Worm (Caenorhabditis elegans) whole organism, L3 larva: ENCODE results near the gene ril-1.

ENCODE experiments used
- R02D3.7 ChIP-seq: fragments of 150-350 bp; optimal IDR thresholded peaks from 2 replicates; lab custom pipeline; 2014; ENCODE audit warnings: missing biosample characterization, missing genetic modification characterization
- ZK546.5 ChIP-seq: sonication (generic microtip); optimal IDR thresholded peaks from 2 replicates; lab custom pipeline; 2017; ENCODE audit warnings: missing biosample characterization, missing genetic modification characterization
- aly-2 ChIP-seq: fragments of 150-350 bp; optimal IDR thresholded peaks from 2 replicates; lab custom pipeline; 2014; ENCODE audit warnings: missing biosample characterization, missing genetic modification characterization
- ama-1 ChIP-seq: fragments of 150-350 bp; optimal IDR thresholded peaks from 2 replicates; lab custom pipeline; 2018
- ceh-16 ChIP-seq: sonication (generic microtip); optimal IDR thresholded peaks from 2 replicates; lab custom pipeline; 2017; ENCODE audit warnings: missing biosample characterization, missing genetic modification characterization
- ceh-28 ChIP-seq: fragments of 150-350 bp; optimal IDR thresholded peaks from 2 replicates; lab custom pipeline; 2014; ENCODE audit warnings: missing biosample characterization, missing genetic modification reagents, missing genetic modification characterization
- egl-5 ChIP-seq: fragments of 150-350 bp; optimal IDR thresholded peaks from 2 replicates; lab custom pipeline; 2017; ENCODE audit warnings: missing biosample characterization, missing genetic modification reagents, missing genetic modification characterization, inconsistent platforms
- elt-1 ChIP-seq: fragments of 150-350 bp; optimal IDR thresholded peaks from 2 replicates; lab custom pipeline; 2014; ENCODE audit warnings: missing biosample characterization, missing genetic modification characterization
- elt-2 ChIP-seq: sonication (generic microtip); optimal IDR thresholded peaks from 2 replicates; lab custom pipeline; 2016; ENCODE audit warnings: missing genetic modification reagents, mild to moderate bottlenecking, missing genetic modification characterization, missing compliant biosample characterization
- elt-3 ChIP-seq, 3 experiments: fragments of 150-350 bp in 1 of 3; sonication (generic microtip) in 2 of 3; optimal IDR thresholded peaks; 2 replicates in 2 of 3; 4 replicates in 1 of 3; lab custom pipeline; 2014 to 2017; ENCODE audit warnings: missing biosample characterization in 3 of 3, missing genetic modification characterization in 3 of 3
- fkh-10 ChIP-seq: sonication (generic microtip); optimal IDR thresholded peaks from 2 replicates; lab custom pipeline; 2017; ENCODE audit warnings: missing biosample characterization, missing genetic modification reagents, missing genetic modification characterization
- fkh-2 ChIP-seq: fragments of 150-350 bp; optimal IDR thresholded peaks from 2 replicates; lab custom pipeline; 2014; ENCODE audit warnings: missing biosample characterization, missing genetic modification reagents, missing genetic modification characterization
- fos-1 ChIP-seq: fragments of 150-350 bp; optimal IDR thresholded peaks from 2 replicates; lab custom pipeline; 2014; ENCODE audit warnings: missing biosample characterization, missing genetic modification characterization
- jun-1 ChIP-seq: fragments of 150-350 bp; optimal IDR thresholded peaks from 2 replicates; lab custom pipeline; 2014; ENCODE audit warnings: missing biosample characterization, missing genetic modification reagents, missing genetic modification characterization
- lin-39 ChIP-seq: fragments of 150-350 bp; optimal IDR thresholded peaks from 2 replicates; lab custom pipeline; 2018; ENCODE audit warnings: missing biosample characterization, missing genetic modification reagents, missing genetic modification characterization
- lsy-12 ChIP-seq: sonication (generic microtip); optimal IDR thresholded peaks from 2 replicates; lab custom pipeline; 2016; ENCODE audit warnings: mild to moderate bottlenecking, missing genetic modification characterization, missing compliant biosample characterization
- mdl-1 ChIP-seq: fragments of 150-350 bp; optimal IDR thresholded peaks from 2 replicates; lab custom pipeline; 2014; ENCODE audit warnings: missing biosample characterization, missing genetic modification characterization
- mml-1 ChIP-seq: fragments of 150-350 bp; sonication (generic microtip); optimal IDR thresholded peaks from 3 replicates; lab custom pipeline; 2014; ENCODE audit warnings: missing biosample characterization, missing genetic modification characterization
- nfya-1 ChIP-seq: sonication (generic microtip); optimal IDR thresholded peaks from 2 replicates; lab custom pipeline; 2017; ENCODE audit warnings: missing genetic modification characterization, mild to moderate bottlenecking, missing compliant biosample characterization, antibody characterized with exemption, moderate library complexity; ENCODE audit not compliant: insufficient read depth
- nhr-11 ChIP-seq: fragments of 150-350 bp; optimal IDR thresholded peaks from 2 replicates; lab custom pipeline; 2014; ENCODE audit warnings: missing biosample characterization, missing genetic modification characterization
- nhr-237 ChIP-seq: fragments of 150-350 bp; optimal IDR thresholded peaks from 2 replicates; lab custom pipeline; 2014; ENCODE audit warnings: missing biosample characterization, missing genetic modification characterization
- nhr-25 ChIP-seq: sonication (generic microtip); optimal IDR thresholded peaks from 2 replicates; lab custom pipeline; 2017; ENCODE audit warnings: missing biosample characterization, missing genetic modification characterization
- nhr-28 ChIP-seq: fragments of 150-350 bp; optimal IDR thresholded peaks from 2 replicates; lab custom pipeline; 2014; ENCODE audit warnings: missing biosample characterization, missing genetic modification characterization
- nhr-43 ChIP-seq: sonication (generic microtip); optimal IDR thresholded peaks from 2 replicates; lab custom pipeline; 2016; ENCODE audit warnings: mild to moderate bottlenecking, missing genetic modification characterization, missing compliant biosample characterization; ENCODE audit not compliant: poor library complexity, severe bottlenecking
- nhr-67 ChIP-seq: fragments of 150-350 bp; optimal IDR thresholded peaks from 2 replicates; lab custom pipeline; 2014; ENCODE audit warnings: missing biosample characterization, missing genetic modification characterization
- nhr-76 ChIP-seq: fragments of 150-350 bp; sonication (generic microtip); optimal IDR thresholded peaks from 5 replicates; lab custom pipeline; 2014; ENCODE audit warnings: missing biosample characterization, missing genetic modification characterization
- nhr-77 ChIP-seq: fragments of 150-350 bp; optimal IDR thresholded peaks from 2 replicates; lab custom pipeline; 2014; ENCODE audit warnings: missing biosample characterization, missing genetic modification characterization
- pqm-1 ChIP-seq: fragments of 150-350 bp; optimal IDR thresholded peaks from 2 replicates; lab custom pipeline; 2017; ENCODE audit warnings: missing biosample characterization, missing genetic modification characterization, inconsistent platforms
- sea-2 ChIP-seq: fragments of 150-350 bp; sonication (generic microtip); optimal IDR thresholded peaks from 4 replicates; lab custom pipeline; 2014; ENCODE audit warnings: missing biosample characterization, missing genetic modification reagents, missing genetic modification characterization
- unc-39 ChIP-seq: sonication (generic microtip); optimal IDR thresholded peaks from 4 replicates; lab custom pipeline; 2017; ENCODE audit warnings: missing biosample characterization, missing genetic modification characterization
- unc-62 ChIP-seq: fragments of 150-350 bp; sonication (generic microtip); optimal IDR thresholded peaks from 4 replicates; lab custom pipeline; 2014; ENCODE audit warnings: missing biosample characterization, missing genetic modification reagents, missing genetic modification characterization
- zag-1 ChIP-seq: fragments of 150-350 bp; optimal IDR thresholded peaks from 2 replicates; lab custom pipeline; 2014; ENCODE audit warnings: missing biosample characterization, missing genetic modification characterization
- ztf-11 ChIP-seq: fragments of 150-350 bp; optimal IDR thresholded peaks from 2 replicates; lab custom pipeline; 2014; ENCODE audit warnings: missing biosample characterization, missing genetic modification characterization
- ztf-4 ChIP-seq: fragments of 150-350 bp; optimal IDR thresholded peaks from 2 replicates; lab custom pipeline; 2014; ENCODE audit warnings: missing biosample characterization, missing genetic modification characterization

ril-1 gene

ce11 chrV:14527210-14527609 is 3.3 kb upstream of the ril-1 start:
- TF ChIP-seq zag-1 (tag; lab: Kevin White, UChicago) (no peak), ztf-4 (no peak), ztf-11 (tag; lab: Kevin White, UChicago) (no peak), ama-1 (lab: Kevin White, UChicago) (no peak)

ce11 chrV:14525089-14525488 is 1.2 kb upstream of the ril-1 start, which contains the start of gene hda-1:
hda-1 (plus strand) TSS chrV:14525389.
- TF ChIP-seq nfya-1 = no peak
- no peak for TF ChIP-seq unc-62 (GFP tag; lab: Kevin White, UChicago)

ce11 chrV:14523105-14523504 is 824 bp downstream of the ril-1 start, which contains the start of gene C53A5.2:
C53A5.2 (minus strand) TSS chrV:14523205.
- TF ChIP-seq elt-1 (tag; lab: Kevin White, UChicago) (no peak), elt-3 (tag; optimal IDR thresholded peaks at IDR 0.05; lab: Kevin White, UChicago) (no peak), nhr-25 (no peak), nhr-77 (tag; lab: Kevin White, UChicago) (no peak), ztf-11 (tag; lab: Kevin White, UChicago) (no peak), nhr-76 (no peak)
- TF ChIP-seq, all 47 proteins: peak for 0

ce11 chrV:14522514-14522913 is 1.4 kb downstream of the ril-1 start, which contains the start of gene C53A5.16:
C53A5.16 (minus strand) TSS chrV:14522614.
- TF ChIP-seq zag-1 (tag; lab: Kevin White, UChicago) (no peak), nhr-77 (tag; lab: Kevin White, UChicago) (no peak), pqm-1 (no peak), unc-39 (tag; lab: Kevin White, UChicago) (no peak), mdl-1 (tag; lab: Kevin White, UChicago) (no peak), fkh-2 (no peak)

ce11 chrV:14521000-14521399 is 2.9 kb downstream of the ril-1 start, which contains the start of gene C53A5.17:
C53A5.17 (minus strand) TSS chrV:14521100.
- TF ChIP-seq unc-62 (GFP tag; lab: Kevin White, UChicago) = no peak
- TF ChIP-seq lsy-12 (tag; lab: Kevin White, UChicago) = no peak
- TF ChIP-seq nhr-43 (tag; lab: Kevin White, UChicago) = no peak
- no peak for TF ChIP-seq fos-1 (tag; lab: Kevin White, UChicago)
- TF ChIP-seq pqm-1 = no peak
- TF ChIP-seq ama-1 (lab: Kevin White, UChicago) = no peak
- TF ChIP-seq nhr-76 = no peak
- no peak for TF ChIP-seq nhr-77 (tag; lab: Kevin White, UChicago)
- no peak for TF ChIP-seq ZK546.5
- TF ChIP-seq mml-1 = no peak
- TF ChIP-seq egl-5 (tag; lab: Kevin White, UChicago) = no peak
- TF ChIP-seq nhr-237 (tag; lab: Kevin White, UChicago) = no peak
- no peak for TF ChIP-seq ceh-28 (tag; lab: Kevin White, UChicago)
- no peak for TF ChIP-seq nhr-11 (tag; lab: Kevin White, UChicago)
- no peak for TF ChIP-seq fkh-2
- TF ChIP-seq ceh-16 = no peak
- TF ChIP-seq nhr-67 (tag; lab: Kevin White, UChicago) = no peak
- TF ChIP-seq, all 47 proteins: peak for 0

- TF ChIP-seq fkh-10 (no peak), nhr-28 (no peak), R02D3.7 (tag; lab: Kevin White, UChicago) (no peak), unc-39 (tag; lab: Kevin White, UChicago) (no peak), nhr-11 (tag; lab: Kevin White, UChicago) (no peak), aly-2 (tag; lab: Kevin White, UChicago) (no peak), ztf-11 (tag; lab: Kevin White, UChicago) (no peak), lsy-12 (tag; lab: Kevin White, UChicago) (no peak), sea-2 (GFP tag; lab: Kevin White, UChicago) (no peak), ama-1 (lab: Kevin White, UChicago) (no peak), lin-39 (tag; lab: Kevin White, UChicago) (no peak), elt-2 (tag; lab: Kevin White, UChicago) (no peak), jun-1 (tag; lab: Kevin White, UChicago) (no peak), elt-1 (tag; lab: Kevin White, UChicago) (no peak), fos-1 (tag; lab: Kevin White, UChicago) (no peak), ZK546.5 (no peak), nhr-67 (tag; lab: Kevin White, UChicago) (no peak)
These were observed 4.7 kb downstream of the ril-1 start, which contains the start of gene R02D5.8 for ce11 chrV:14519268-14519667. R02D5.8 (minus strand) TSS chrV:14519368.
